Fruit fly (Drosophila melanogaster): Measurements from ENCODE around the gene Ddrgk1.

- TF ChIP-seq Rel (GFP tag; optimal IDR thresholded peaks at IDR 0.05) (no peak), Rel (tag; optimal IDR thresholded peaks at IDR 0.05) (no peak), rgr (GFP tag; optimal IDR thresholded peaks at IDR 0.05) (no peak), lola (GFP tag; optimal IDR thresholded peaks at IDR 0.05) (no peak), usp (GFP tag; optimal IDR thresholded peaks at IDR 0.05) (no peak), fru (GFP tag; optimal IDR thresholded peaks at IDR 0.05) (no peak), psq (GFP tag; optimal IDR thresholded peaks at IDR 0.05) (no peak)
These were observed 22.6 kb upstream of the Ddrgk1 start for dm6 chr3R:21192267-21192666.
